Worm (Caenorhabditis elegans) whole organism, L3 larva: ENCODE data around the gene B0410.1.

Source experiments
- ZK546.5 ChIP-seq: sonication (generic microtip); optimal IDR thresholded peaks from 2 replicates; lab custom pipeline; 2017; ENCODE audit warnings: missing biosample characterization, missing genetic modification characterization
- ama-1 ChIP-seq: fragments of 150-350 bp; optimal IDR thresholded peaks from 2 replicates; lab custom pipeline; 2018
- daf-12 ChIP-seq: fragments of 150-350 bp; optimal IDR thresholded peaks from 2 replicates; lab custom pipeline; 2014; ENCODE audit warnings: missing biosample characterization, missing genetic modification reagents, missing genetic modification characterization
- nhr-11 ChIP-seq: fragments of 150-350 bp; optimal IDR thresholded peaks from 2 replicates; lab custom pipeline; 2014; ENCODE audit warnings: missing biosample characterization, missing genetic modification characterization
- pha-4 ChIP-seq: fragments of 150-350 bp; optimal IDR thresholded peaks from 2 replicates; lab custom pipeline; 2014; ENCODE audit warnings: missing biosample characterization, missing genetic modification reagents, missing genetic modification characterization
- unc-39 ChIP-seq: sonication (generic microtip); optimal IDR thresholded peaks from 4 replicates; lab custom pipeline; 2017; ENCODE audit warnings: missing biosample characterization, missing genetic modification characterization

ce11 chrX:2871037-2871436 is 23.3 kb upstream of the B0410.1 start, which contains the start of gene F53B3.3:
- no peak for TF ChIP-seq unc-39 (tag; lab: Kevin White, UChicago)
- TF ChIP-seq daf-12 = no peak
- TF ChIP-seq ama-1 (lab: Kevin White, UChicago) = no peak
- peak; percentile 43 for TF ChIP-seq pha-4 (tag; lab: Kevin White, UChicago)
- TF ChIP-seq ZK546.5 (tag; lab: Kevin White, UChicago) = no peak
- no peak for TF ChIP-seq nhr-11
